Worm (Caenorhabditis elegans) whole organism, L4/young adult: ENCODE measurements around the gene faah-3.

ENCODE experiments used
- W03F9.2 ChIP-seq: fragments of 150-350 bp; optimal IDR thresholded peaks from 2 replicates; lab custom pipeline; 2014; ENCODE audit warnings: missing biosample characterization, missing genetic modification characterization
- dao-5 ChIP-seq: sonication (generic microtip); optimal IDR thresholded peaks from 2 replicates; lab custom pipeline; 2016; ENCODE audit warnings: missing genotype, missing genetic modification characterization, moderate library complexity, missing compliant biosample characterization
- him-1 ChIP-seq: sonication (generic microtip); optimal IDR thresholded peaks from 2 replicates; lab custom pipeline; 2016; ENCODE audit warnings: missing genotype, missing genetic modification reagents, missing genetic modification characterization, missing compliant biosample characterization

- TF ChIP-seq W03F9.2 (tag; lab: Kevin White, UChicago) (no peak), him-1 (tag; lab: Kevin White, UChicago) (no peak), dao-5 (tag; lab: Kevin White, UChicago) (no peak)
Measured at ce11 chrIV:927510-927909, 17.9 kb downstream of the faah-3 start.
